Worm (Caenorhabditis elegans) whole organism, young adult: Measurements from ENCODE around the gene T07A5.7.

Source experiments
- B0035.1 ChIP-seq: sonication (generic microtip); optimal IDR thresholded peaks from 2 replicates; lab custom pipeline; 2016; ENCODE audit warnings: missing genetic modification characterization, mild to moderate bottlenecking, missing compliant biosample characterization, missing genotype, missing genetic modification reagents
- F49E8.2 ChIP-seq: sonication (generic microtip); optimal IDR thresholded peaks from 3 replicates; lab custom pipeline; 2017; ENCODE audit warnings: missing genetic modification characterization, mild to moderate bottlenecking, missing compliant biosample characterization, antibody characterized with exemption, moderate library complexity; ENCODE audit not compliant: insufficient read depth
- dox-1 ChIP-seq: fragments of 200-800 bp; sonication (Bioruptor generic); IDR thresholded peaks from 2 replicates; pipeline ENCODE4 v1.3.6; 2022; ENCODE audit warnings: missing genetic modification reagents, missing genetic modification characterization, missing compliant biosample characterization
- dpl-1 ChIP-seq: fragments of 150-350 bp; optimal IDR thresholded peaks from 2 replicates; lab custom pipeline; 2014; ENCODE audit warnings: missing biosample characterization, missing genetic modification reagents, missing genetic modification characterization
- gei-17 ChIP-seq: fragments of 200-800 bp; sonication (Bioruptor generic); optimal IDR thresholded peaks from 2 replicates; lab custom pipeline; 2018; ENCODE audit warnings: mild to moderate bottlenecking, missing genetic modification characterization, missing compliant biosample characterization
- lsy-27 ChIP-seq: sonication (generic microtip); optimal IDR thresholded peaks from 2 replicates; lab custom pipeline; 2017; ENCODE audit warnings: missing genetic modification characterization, mild to moderate bottlenecking, missing compliant biosample characterization, antibody characterized with exemption, missing genotype, borderline replicate concordance; ENCODE audit not compliant: insufficient read depth
- rcor-1 ChIP-seq: fragments of 200-800 bp; sonication (Bioruptor generic); IDR thresholded peaks from 2 replicates; pipeline ENCODE4 v1.3.6; 2022; ENCODE audit warnings: missing genetic modification reagents, missing genetic modification characterization, missing compliant biosample characterization

ce11 chrIII:10328565-10329541 lies 17.9 kb upstream of the T07A5.7 start:
- no peak for TF ChIP-seq F49E8.2 (tag; lab: Kevin White, UChicago)
- TF ChIP-seq dpl-1 = no peak
- no peak for TF ChIP-seq B0035.1 (tag; lab: Kevin White, UChicago)
- TF ChIP-seq dox-1 (GFP tag; lab: Robert Waterston, UW) = no peak
- no peak for TF ChIP-seq rcor-1 (GFP tag; lab: Robert Waterston, UW)
- no peak for TF ChIP-seq lsy-27 (tag; lab: Kevin White, UChicago)
- no peak for TF ChIP-seq gei-17 (GFP tag; lab: Kevin White, UChicago)
